Fruit fly (Drosophila melanogaster): ENCODE data around the gene Oatp33Ea.

Oatp33Ea gene

DNA sequence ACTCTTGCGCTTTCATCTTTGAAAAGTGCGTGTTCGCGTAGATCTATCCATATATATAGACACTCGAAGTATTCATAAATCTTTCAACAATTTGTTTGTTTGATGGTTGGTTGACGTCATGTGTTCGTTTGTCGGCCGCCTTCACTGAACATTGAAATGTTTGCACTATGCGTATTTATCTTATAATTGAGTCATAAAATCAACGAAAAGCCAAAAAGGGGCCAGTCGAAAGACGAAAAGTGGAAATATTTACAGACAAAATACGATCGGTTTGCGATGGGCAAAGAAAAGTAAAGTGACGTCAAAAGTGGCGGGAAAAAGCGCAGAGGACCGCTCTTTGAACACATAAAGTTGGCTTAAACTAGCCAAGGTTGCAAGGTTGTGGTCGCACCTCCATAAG is 41.6 kb upstream of the Oatp33Ea start (continued):
- peak in 1 of 2 experiments; percentile 3 for TF ChIP-seq Pdp1 (GFP tag; optimal IDR thresholded peaks at IDR 0.05)
- TF ChIP-seq Sry-β (GFP tag; optimal IDR thresholded peaks at IDR 0.05): peak; percentile 27
- TF ChIP-seq CG17359 (tag; optimal IDR thresholded peaks at IDR 0.05): peak; percentile 12
- TF ChIP-seq Fer1 (GFP tag; optimal IDR thresholded peaks at IDR 0.05): peak; percentile 44
- TF ChIP-seq CG3065 (GFP tag; optimal IDR thresholded peaks at IDR 0.05): no peak
- no peak for TF ChIP-seq CG4282 (GFP tag; optimal IDR thresholded peaks at IDR 0.05)
- TF ChIP-seq Hr51 (GFP tag; optimal IDR thresholded peaks at IDR 0.05): peak in 1 of 2 experiments; percentile 12
- TF ChIP-seq dpn (GFP tag; optimal IDR thresholded peaks at IDR 0.05): peak in 1 of 2 experiments; percentile 4
- TF ChIP-seq pb (GFP tag; optimal IDR thresholded peaks at IDR 0.05): no peak
- peak; percentile 58 for TF ChIP-seq CG18262 (tag; optimal IDR thresholded peaks at IDR 0.05)
- TF ChIP-seq TFAM (GFP tag; optimal IDR thresholded peaks at IDR 0.05): no peak
- TF ChIP-seq Lhr (GFP tag; optimal IDR thresholded peaks at IDR 0.05): peak; percentile 45
- peak; percentile 39 for TF ChIP-seq CG9727 (GFP tag; optimal IDR thresholded peaks at IDR 0.05)
- TF ChIP-seq CG1529 (GFP tag; optimal IDR thresholded peaks at IDR 0.05): peak; percentile 56
- no peak for TF ChIP-seq pum (GFP tag; optimal IDR thresholded peaks at IDR 0.05)
- peak; percentile 66 for TF ChIP-seq CrebB (tag; optimal IDR thresholded peaks at IDR 0.05)
- TF ChIP-seq Dref (GFP tag; IDR thresholded peaks at IDR 0.05): no peak
- TF ChIP-seq CG16815 (GFP tag; optimal IDR thresholded peaks at IDR 0.05): no peak
- no peak for TF ChIP-seq sc (optimal IDR thresholded peaks at IDR 0.05)
- peak; percentile 5 for TF ChIP-seq sc (GFP tag; optimal IDR thresholded peaks at IDR 0.05)
- no peak for TF ChIP-seq ind (GFP tag; optimal IDR thresholded peaks at IDR 0.05)
- peak in 1 of 2 experiments; percentile 36 for TF ChIP-seq Hr78 (GFP tag; optimal IDR thresholded peaks at IDR 0.05)
- TF ChIP-seq eyg (GFP tag; optimal IDR thresholded peaks at IDR 0.05): no peak
- no peak for TF ChIP-seq chinmo (GFP tag; IDR thresholded peaks at IDR 0.05; ENCODE audit: partially characterized antibody)
- no peak for TF ChIP-seq CG32767 (GFP tag; IDR thresholded peaks at IDR 0.05)
- peak; percentile 28 for TF ChIP-seq CG7745 (tag; optimal IDR thresholded peaks at IDR 0.05)
- TF ChIP-seq CG18619 (GFP tag; optimal IDR thresholded peaks at IDR 0.05): peak; percentile 26
- TF ChIP-seq CG17912 (GFP tag; optimal IDR thresholded peaks at IDR 0.05): peak; percentile 70
- peak; percentile 32 for TF ChIP-seq CG11504 (tag; optimal IDR thresholded peaks at IDR 0.05)
- TF ChIP-seq Fer3 (tag; optimal IDR thresholded peaks at IDR 0.05): peak; percentile 15
- peak; percentile 69 for TF ChIP-seq CG6813 (GFP tag; optimal IDR thresholded peaks at IDR 0.05)
- TF ChIP-seq ci (GFP tag; IDR thresholded peaks at IDR 0.05): peak; percentile 76
- peak; percentile 28; the same call in 1 of the 3 replicates for TF ChIP-seq CG17361 (GFP tag; IDR thresholded peaks at IDR 0.05)
- TF ChIP-seq CG12769 (tag; optimal IDR thresholded peaks at IDR 0.05): peak; percentile 50
- TF ChIP-seq MTF-1 (GFP tag; optimal IDR thresholded peaks at IDR 0.05; ENCODE audit: borderline replicate concordance): peak; percentile 69
- TF ChIP-seq grau (tag; optimal IDR thresholded peaks at IDR 0.05): peak; percentile 2
- peak; percentile 10; the same call in 1 of the 2 replicates for TF ChIP-seq E2f2 (GFP tag; IDR thresholded peaks at IDR 0.05)
- peak; percentile 15 for TF ChIP-seq CG3281 (GFP tag; optimal IDR thresholded peaks at IDR 0.05)
- TF ChIP-seq CG16863 (GFP tag; optimal IDR thresholded peaks at IDR 0.05): no peak
- peak; percentile 6 for TF ChIP-seq pfk (GFP tag; optimal IDR thresholded peaks at IDR 0.05)
- TF ChIP-seq sqz (GFP tag; optimal IDR thresholded peaks at IDR 0.05): peak; percentile 25
- TF ChIP-seq YL-1 (GFP tag; optimal IDR thresholded peaks at IDR 0.05): peak; percentile 13
- TF ChIP-seq bowl (GFP tag; IDR thresholded peaks at IDR 0.05): 0 out of 2 replicates have a peak, but pooled peaks have one; percentile 13
- TF ChIP-seq CG15011 (GFP tag; optimal IDR thresholded peaks at IDR 0.05): peak; percentile 38
- peak; percentile 72 for TF ChIP-seq dmrt11E (tag; optimal IDR thresholded peaks at IDR 0.05)
- peak; percentile 49 for TF ChIP-seq CG31365 (tag; optimal IDR thresholded peaks at IDR 0.05)
- TF ChIP-seq Rfx (GFP tag; IDR thresholded peaks at IDR 0.05): peak; percentile 19; the same call in 1 of the 2 replicates
- peak; percentile 18 for TF ChIP-seq stwl (tag; optimal IDR thresholded peaks at IDR 0.05)
- peak; percentile 65 for TF ChIP-seq kni (GFP tag; optimal IDR thresholded peaks at IDR 0.05)
